Fruit fly (Drosophila melanogaster): ENCODE results near the gene kst.
A peak's percentile ranks its signal among the peaks of the same experiment; 100 is the strongest.

kst gene

dm6 chr3L:3339695-3340226 is 3.1 kb downstream of the kst start:
- TF ChIP-seq CG8478 (optimal IDR thresholded peaks at IDR 0.05) (no peak), CTCF (optimal IDR thresholded peaks at IDR 0.05) (no peak)

- TF ChIP-seq CG8478 (optimal IDR thresholded peaks at IDR 0.05), result no peak
- TF ChIP-seq CTCF (optimal IDR thresholded peaks at IDR 0.05), result no peak
Observed at dm6 chr3L:3342307-3342940, 5.8 kb downstream of the kst start.

DNA sequence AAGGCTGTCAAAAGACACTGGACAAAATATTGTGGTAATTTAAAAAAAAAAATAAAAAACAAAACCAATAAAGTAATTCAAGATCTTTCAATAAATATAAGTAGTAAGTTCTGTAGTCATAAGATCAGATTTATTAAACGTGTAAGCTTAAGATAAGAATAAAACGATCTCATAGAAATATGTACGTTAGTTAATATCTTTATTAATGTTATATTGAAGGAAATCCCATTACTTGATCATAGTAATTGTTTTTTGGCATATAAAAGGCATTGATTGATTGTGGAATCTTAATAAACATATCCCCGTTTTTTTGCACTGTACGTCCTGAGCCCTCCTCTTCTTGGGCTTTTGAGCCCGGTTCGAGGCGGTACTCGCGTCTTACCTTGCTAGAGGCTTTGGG is 6.6 kb downstream of the kst start:
- TF ChIP-seq CTCF (optimal IDR thresholded peaks at IDR 0.05) (no peak), CG8478 (optimal IDR thresholded peaks at IDR 0.05) (no peak)

DNA sequence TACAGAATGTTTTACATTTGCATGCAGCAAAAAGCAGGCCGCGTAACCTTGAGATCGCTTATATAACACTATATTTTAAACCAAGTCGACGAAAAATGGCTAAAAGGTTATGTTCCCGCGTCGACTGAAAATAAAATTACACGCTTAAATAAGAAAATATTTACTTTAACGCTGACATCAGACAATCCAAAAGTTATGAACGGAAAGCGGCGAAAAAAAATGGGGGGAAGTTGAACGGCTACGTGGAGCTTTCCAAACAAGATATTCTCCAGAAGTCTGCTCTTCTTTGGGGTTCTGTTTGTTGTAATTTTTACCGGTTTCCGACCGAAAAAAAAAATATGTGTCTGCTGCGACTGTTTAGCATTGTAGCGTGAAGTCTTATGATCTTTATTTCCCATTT is 7.9 kb downstream of the kst start:
- no peak for TF ChIP-seq CTCF (optimal IDR thresholded peaks at IDR 0.05)
- no peak for TF ChIP-seq CG8478 (optimal IDR thresholded peaks at IDR 0.05)

dm6 chr3L:3346294-3346693 is 9.6 kb downstream of the kst start:
- no peak for TF ChIP-seq CTCF (optimal IDR thresholded peaks at IDR 0.05)
- no peak for TF ChIP-seq CG8478 (optimal IDR thresholded peaks at IDR 0.05)

DNA sequence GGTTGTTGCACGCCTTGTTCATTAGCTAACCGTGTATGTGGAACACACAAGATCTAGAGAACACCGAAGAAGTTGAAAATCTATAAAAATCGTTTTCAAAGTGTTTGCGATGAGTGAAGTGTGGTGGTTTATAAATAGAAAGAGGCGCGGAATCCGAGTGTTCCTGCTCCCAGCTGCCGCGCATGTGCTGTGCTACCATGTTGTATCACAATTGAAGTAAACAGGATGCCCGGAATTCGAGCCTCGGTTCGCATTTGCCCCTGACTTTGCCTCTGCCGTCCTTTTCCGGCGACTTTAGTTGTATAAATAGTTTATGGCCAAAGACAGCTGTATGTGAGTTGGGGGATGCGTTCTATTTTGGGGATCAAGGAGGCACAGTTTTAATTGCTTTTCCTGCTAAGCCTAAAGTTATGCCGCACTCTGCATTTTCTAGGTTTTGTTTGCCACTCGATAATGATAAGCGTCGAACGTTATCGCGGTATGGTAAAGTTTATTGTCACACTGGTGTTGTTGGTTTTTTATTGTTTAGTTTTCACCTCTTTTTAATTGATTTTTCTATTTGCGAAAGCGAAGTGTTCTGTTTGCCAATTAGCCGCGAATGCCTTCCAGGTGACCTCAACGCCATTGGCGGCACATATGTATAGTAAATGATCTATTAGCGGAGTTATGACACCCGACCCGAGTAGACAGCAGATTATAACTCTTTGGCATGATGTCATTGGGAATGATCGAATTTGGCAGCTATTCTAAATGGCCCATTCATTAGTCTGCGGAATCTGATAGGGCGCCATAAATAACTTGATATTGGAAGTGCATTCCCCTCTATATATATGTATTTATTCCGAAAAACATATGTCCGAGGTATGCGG is 12.5 kb downstream of the kst start:
- TF ChIP-seq CTCF (optimal IDR thresholded peaks at IDR 0.05) (no peak), CG8478 (optimal IDR thresholded peaks at IDR 0.05) (no peak)

DNA sequence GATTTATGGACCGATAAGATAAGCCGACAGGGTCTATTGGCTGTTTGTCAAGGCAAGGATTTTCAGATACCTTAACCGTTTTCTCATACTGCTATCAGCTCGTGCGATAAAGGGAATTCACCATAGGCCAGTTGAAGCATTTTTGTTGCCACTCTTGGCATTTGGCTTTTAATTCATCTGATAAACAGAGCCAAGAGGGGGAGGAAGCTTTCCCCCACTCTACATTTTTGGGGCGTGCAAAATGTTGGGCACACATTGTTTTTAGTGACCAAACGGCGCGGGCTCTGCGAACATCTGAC is 13.1 kb downstream of the kst start:
- TF ChIP-seq CG8478 (optimal IDR thresholded peaks at IDR 0.05) (no peak), CTCF (optimal IDR thresholded peaks at IDR 0.05) (no peak)

dm6 chr3L:3350572-3351343 is 14.1 kb downstream of the kst start:
- TF ChIP-seq CG8478 (optimal IDR thresholded peaks at IDR 0.05) (no peak), CTCF (optimal IDR thresholded peaks at IDR 0.05) (no peak)

- no peak for TF ChIP-seq CG8478 (optimal IDR thresholded peaks at IDR 0.05)
- TF ChIP-seq CTCF (optimal IDR thresholded peaks at IDR 0.05), result no peak
Observed at dm6 chr3L:3351814-3352359, 15.2 kb downstream of the kst start.

DNA sequence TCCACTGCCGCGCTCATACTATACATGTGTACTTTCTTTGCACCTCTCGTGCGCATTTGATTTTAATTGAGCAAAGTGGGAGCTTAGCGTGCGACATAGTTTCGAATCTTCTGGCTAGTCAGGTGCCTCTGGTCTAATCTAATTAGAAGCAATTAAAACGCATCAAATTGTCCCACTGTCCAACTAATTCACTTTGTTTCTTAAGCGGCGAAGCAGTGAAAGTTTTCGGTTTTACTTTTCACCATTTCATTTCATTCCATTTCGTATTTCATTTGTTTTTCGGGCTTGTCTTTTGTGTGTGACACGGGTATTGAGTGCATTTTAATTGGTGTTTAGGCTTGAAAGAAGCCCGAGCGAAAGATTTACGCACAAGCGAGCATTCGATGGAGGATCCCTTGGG is 15.9 kb downstream of the kst start:
- TF ChIP-seq CTCF (optimal IDR thresholded peaks at IDR 0.05), result no peak
- no peak for TF ChIP-seq CG8478 (optimal IDR thresholded peaks at IDR 0.05)

- TF ChIP-seq CG8478 (optimal IDR thresholded peaks at IDR 0.05), result no peak
- TF ChIP-seq CTCF (optimal IDR thresholded peaks at IDR 0.05), result no peak
Observed at dm6 chr3L:3353297-3353696, 16.6 kb downstream of the kst start.

DNA sequence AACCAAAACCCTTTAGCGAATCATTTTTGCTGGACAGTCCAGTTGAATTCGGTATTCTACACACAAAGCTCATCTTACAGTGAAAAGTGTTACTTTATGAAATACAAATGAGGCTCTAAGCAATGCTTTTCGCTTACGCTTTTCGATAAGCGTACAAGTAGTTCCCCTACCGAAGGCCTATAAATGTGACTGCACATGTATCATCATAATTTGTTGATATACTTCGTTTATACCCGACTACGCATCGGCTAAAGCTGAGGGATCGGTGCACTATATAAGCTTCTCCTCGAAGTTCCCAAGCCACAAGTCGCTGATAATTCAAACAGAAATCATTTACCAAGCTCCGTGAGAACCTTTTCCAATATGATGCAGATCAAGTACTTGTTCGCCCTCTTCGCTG is 32.6 kb downstream of the kst start, which contains the start of gene Drs:
Drs (plus strand) TSS at position 301 of the 400 bp plus-strand sequence.
- no peak for TF ChIP-seq CTCF (optimal IDR thresholded peaks at IDR 0.05)
- no peak for TF ChIP-seq CG8478 (optimal IDR thresholded peaks at IDR 0.05)

DNA sequence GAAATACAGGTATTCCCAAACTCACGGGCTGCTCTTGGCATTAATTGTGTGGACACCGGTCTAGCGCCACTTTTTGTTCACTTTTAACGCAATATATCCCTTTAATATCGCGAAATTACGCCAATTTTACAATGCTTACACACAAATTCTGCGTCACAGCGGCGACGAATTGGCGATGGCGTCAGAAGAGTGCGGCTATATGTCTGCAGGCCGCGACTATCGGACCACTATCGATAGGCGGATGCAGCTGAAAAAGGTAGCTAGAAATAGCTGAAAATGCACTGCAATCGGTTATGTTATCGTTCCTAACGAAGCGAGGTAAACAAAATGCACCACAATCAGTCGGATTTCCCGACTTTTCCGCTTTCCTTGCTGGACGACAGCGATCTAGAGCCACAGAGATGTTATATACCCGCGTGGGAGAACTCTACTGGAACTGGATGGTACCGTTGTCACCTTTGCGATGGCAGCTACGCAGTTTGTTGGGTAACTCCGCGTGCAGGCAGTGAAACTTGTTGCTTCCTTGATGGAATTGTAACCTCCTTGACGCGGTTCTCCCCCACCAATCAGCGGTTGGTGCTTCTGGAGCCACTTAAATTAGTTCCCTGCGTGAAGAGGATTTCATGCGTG is 37.4 kb downstream of the kst start, which contains the start of the genes Ythdc1 and CG12010:
Ythdc1 (minus strand) TSS at position 177 of the 630 bp plus-strand sequence.
CG12010 (plus strand) TSS at position 289 of the 630 bp plus-strand sequence.
- TF ChIP-seq CTCF (optimal IDR thresholded peaks at IDR 0.05) (peak; percentile 15 to 42), CG8478 (optimal IDR thresholded peaks at IDR 0.05) (no peak)

DNA sequence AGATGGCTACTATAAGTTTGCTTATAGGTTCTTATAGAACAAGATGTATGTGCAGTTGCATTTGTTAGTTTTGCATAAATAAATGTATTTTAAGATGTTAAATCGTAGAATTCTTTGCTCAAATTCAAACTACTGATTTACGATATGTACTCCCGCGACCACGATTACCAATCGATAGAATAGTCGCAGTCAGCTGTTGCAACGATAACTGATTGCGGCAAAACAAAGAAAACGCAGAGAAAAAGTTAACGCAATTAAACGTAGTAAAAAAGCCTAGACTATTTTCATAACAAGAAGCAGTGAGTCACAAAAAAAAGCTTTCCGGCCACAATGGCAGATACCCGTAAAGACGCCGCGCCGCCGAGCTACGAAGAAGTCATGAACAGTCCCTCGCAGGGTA is 39.9 kb downstream of the kst start, which contains the start of gene CG12012:
CG12012 (plus strand) TSS at position 207 of the 400 bp plus-strand sequence.
- TF ChIP-seq CG8478 (optimal IDR thresholded peaks at IDR 0.05), result no peak
- no peak for TF ChIP-seq CTCF (optimal IDR thresholded peaks at IDR 0.05)

Measured in S2 (cell line).